Fruit fly (Drosophila melanogaster): Measurements from ENCODE around the gene CG5895.

dm6 chr3L:16083693-16084092 lies 48.4 kb downstream of the CG5895 start, which contains the start of gene CG13075:
- TF ChIP-seq ss (GFP tag; optimal IDR thresholded peaks at IDR 0.05) (no peak), Ets21C (GFP tag; optimal IDR thresholded peaks at IDR 0.05) (no peak)
